Fruit fly (Drosophila melanogaster): ENCODE measurements around the gene Prosbeta3.

Prosbeta3 gene

DNA sequence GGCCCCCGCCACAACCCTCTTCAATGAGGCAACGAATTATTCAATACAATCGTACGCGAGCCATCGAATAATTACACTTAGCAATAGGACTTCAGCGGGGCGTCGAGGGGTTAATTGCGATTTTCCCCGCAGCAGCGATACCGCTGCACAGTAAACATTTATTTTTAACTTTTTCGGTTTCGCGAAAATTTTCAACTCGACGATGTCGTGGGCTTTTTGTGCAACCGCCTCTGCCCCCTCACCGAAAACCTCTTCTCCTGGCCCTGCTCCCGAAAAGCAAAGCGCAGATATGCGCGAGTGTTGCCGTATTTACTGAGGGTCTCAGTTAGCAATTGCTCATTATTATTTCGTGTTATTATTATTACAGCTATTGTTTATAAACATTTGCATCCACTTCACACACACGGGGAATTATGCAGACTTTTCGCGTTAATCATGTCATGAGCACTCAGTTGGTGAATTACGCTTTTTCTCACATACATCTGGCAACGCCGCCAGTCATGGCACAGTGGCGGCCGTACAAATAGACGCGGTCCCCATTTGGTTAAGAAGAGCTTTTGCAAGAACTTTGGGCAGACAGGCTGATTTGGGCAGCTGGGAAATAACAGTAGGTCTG lies 7.8 kb upstream of the Prosbeta3 start (continued):
- TF ChIP-seq kay (GFP tag; optimal IDR thresholded peaks at IDR 0.05) (peak; percentile 6), disco-r (GFP tag; optimal IDR thresholded peaks at IDR 0.05) (peak; percentile 45), ind (GFP tag; optimal IDR thresholded peaks at IDR 0.05) (no peak), CG6813 (GFP tag; optimal IDR thresholded peaks at IDR 0.05) (no peak), CG12155 (GFP tag; optimal IDR thresholded peaks at IDR 0.05) (peak; percentile 36), dmrt11E (tag; optimal IDR thresholded peaks at IDR 0.05) (peak; percentile 33), CG30431 (GFP tag; optimal IDR thresholded peaks at IDR 0.05) (no peak), Dip3 (GFP tag; optimal IDR thresholded peaks at IDR 0.05) (peak; percentile 58), gcm2 (GFP tag; optimal IDR thresholded peaks at IDR 0.05) (no peak), lmd (GFP tag; IDR thresholded peaks at IDR 0.05) (no peak; the same call in 1 of the 2 replicates), sd (tag; optimal IDR thresholded peaks at IDR 0.05) (peak; percentile 71), Hr78 (GFP tag; optimal IDR thresholded peaks at IDR 0.05) (no peak), Ada2b (GFP tag; IDR thresholded peaks at IDR 0.05) (0 out of 2 replicates have a peak, but pooled peaks have one; percentile 31), CG2202 (tag; optimal IDR thresholded peaks at IDR 0.05) (peak; percentile 9), Lpt (GFP tag; optimal IDR thresholded peaks at IDR 0.05) (no peak), Deaf1 (tag; optimal IDR thresholded peaks at IDR 0.05) (no peak), CG1603 (tag; optimal IDR thresholded peaks at IDR 0.05) (peak; percentile 70), Neu2 (GFP tag; optimal IDR thresholded peaks at IDR 0.05; ENCODE audit: borderline replicate concordance) (no peak), CG14014 (GFP tag; IDR thresholded peaks at IDR 0.05) (no peak), sim (GFP tag; IDR thresholded peaks at IDR 0.05) (no peak), CG11504 (tag; optimal IDR thresholded peaks at IDR 0.05) (no peak), Fer3 (tag; optimal IDR thresholded peaks at IDR 0.05) (no peak), BEAF-32 (GFP tag; optimal IDR thresholded peaks at IDR 0.05) (peak; percentile 31), sens (GFP tag) (peak; percentile 93), Doc3 (GFP tag; IDR thresholded peaks at IDR 0.05; ENCODE audit: partially characterized antibody) (no peak), vvl (GFP tag; IDR thresholded peaks at IDR 0.05) (peak; percentile 48; the same call in 1 of the 2 replicates), CG10366 (GFP tag; IDR thresholded peaks at IDR 0.05) (no peak), fu2 (GFP tag; optimal IDR thresholded peaks at IDR 0.05) (peak; percentile 53), Hr51 (GFP tag; optimal IDR thresholded peaks at IDR 0.05) (no peak), bbx (GFP tag; IDR thresholded peaks at IDR 0.05; ENCODE audit: partially characterized antibody) (no peak), pum (GFP tag; optimal IDR thresholded peaks at IDR 0.05) (peak; percentile 28), nau (GFP tag; optimal IDR thresholded peaks at IDR 0.05) (no peak), CG6791 (GFP tag; IDR thresholded peaks at IDR 0.05; ENCODE audit: partially characterized antibody) (no peak), sr (GFP tag; IDR thresholded peaks at IDR 0.05) (0 out of 3 replicates have a peak, but pooled peaks have one; percentile 53), CG16815 (GFP tag; optimal IDR thresholded peaks at IDR 0.05) (no peak), btn (GFP tag; optimal IDR thresholded peaks at IDR 0.05) (no peak), Fer1 (GFP tag; optimal IDR thresholded peaks at IDR 0.05) (peak; percentile 81), Dek (tag; optimal IDR thresholded peaks at IDR 0.05) (peak; percentile 52), dpn (GFP tag; optimal IDR thresholded peaks at IDR 0.05) (peak; percentile 57 to 62), CG9727 (GFP tag; optimal IDR thresholded peaks at IDR 0.05) (peak; percentile 26), twi (tag; optimal IDR thresholded peaks at IDR 0.05) (no peak), CG3163 (GFP tag; optimal IDR thresholded peaks at IDR 0.05) (peak; percentile 56), gcm (GFP tag; optimal IDR thresholded peaks at IDR 0.05) (peak; percentile 7), bowl (GFP tag; IDR thresholded peaks at IDR 0.05) (no peak), ranshi (GFP tag; IDR thresholded peaks at IDR 0.05) (peak; percentile 29; the same call in 1 of the 2 replicates), Trl (optimal IDR thresholded peaks at IDR 0.05) (peak in 1 of 2 experiments; percentile 38), Trl (GFP tag; optimal IDR thresholded peaks at IDR 0.05) (peak; percentile 67), salm (tag; optimal IDR thresholded peaks at IDR 0.05) (no peak), ewg (GFP tag; optimal IDR thresholded peaks at IDR 0.05) (peak; percentile 45), CG17612 (GFP tag; IDR thresholded peaks at IDR 0.05) (no peak)

Data from whole organism, embryonic.